Worm (Caenorhabditis elegans) whole organism, late embryonic: ENCODE data around the gene syx-3.
A peak's percentile ranks its signal among the peaks of the same experiment; 100 is the strongest.

Experiments
- C08G9.2 ChIP-seq: sonication (generic microtip); optimal IDR thresholded peaks from 2 replicates; lab custom pipeline; 2016; ENCODE audit warnings: mild to moderate bottlenecking, missing genetic modification characterization, moderate library complexity, missing compliant biosample characterization
- C38D4.7 ChIP-seq: fragments of 200-800 bp; sonication (Bioruptor generic); optimal IDR thresholded peaks from 2 replicates; lab custom pipeline; 2018; ENCODE audit warnings: mild to moderate bottlenecking, missing genetic modification characterization, moderate library complexity, missing compliant biosample characterization
- K09A11.1 ChIP-seq: sonication (generic microtip); optimal IDR thresholded peaks from 2 replicates; lab custom pipeline; 2017; ENCODE audit warnings: antibody characterized with exemption, mild to moderate bottlenecking, missing genetic modification characterization, missing compliant biosample characterization; ENCODE audit not compliant: insufficient read depth
- ahr-1 ChIP-seq: sonication (generic microtip); optimal IDR thresholded peaks from 2 replicates; lab custom pipeline; 2016; ENCODE audit warnings: missing genetic modification characterization, missing compliant biosample characterization
- ama-1 ChIP-seq: fragments of 150-350 bp; optimal IDR thresholded peaks from 2 replicates; lab custom pipeline; 2014
- ceh-14 ChIP-seq: sonication (generic microtip); optimal IDR thresholded peaks from 2 replicates; lab custom pipeline; 2016; ENCODE audit warnings: missing genotype, missing genetic modification characterization, missing compliant biosample characterization
- ceh-18 ChIP-seq: sonication (generic microtip); optimal IDR thresholded peaks from 2 replicates; lab custom pipeline; 2016; ENCODE audit warnings: missing genetic modification characterization, missing compliant biosample characterization
- ceh-19 ChIP-seq: fragments of 200-800 bp; sonication (Bioruptor generic); optimal IDR thresholded peaks from 2 replicates; lab custom pipeline; 2018; ENCODE audit warnings: mild to moderate bottlenecking, missing genetic modification characterization, missing compliant biosample characterization
- ceh-2 ChIP-seq: sonication (generic microtip); optimal IDR thresholded peaks from 2 replicates; lab custom pipeline; 2016; ENCODE audit warnings: missing genotype, missing genetic modification characterization, missing compliant biosample characterization
- ceh-45 ChIP-seq: fragments of 200-800 bp; sonication (Bioruptor generic); IDR thresholded peaks from 2 replicates; pipeline ENCODE4 v1.3.6; 2022; ENCODE audit warnings: missing genetic modification reagents, missing genetic modification characterization, missing compliant biosample characterization
- ceh-48 ChIP-seq: sonication (generic microtip); optimal IDR thresholded peaks from 2 replicates; lab custom pipeline; 2016; ENCODE audit warnings: missing genetic modification characterization, inconsistent platforms, missing compliant biosample characterization
- ceh-6 ChIP-seq: fragments of 200-800 bp; sonication (Bioruptor generic); optimal IDR thresholded peaks from 2 replicates; lab custom pipeline; 2018; ENCODE audit warnings: mild to moderate bottlenecking, missing genetic modification characterization, missing compliant biosample characterization
- ceh-9 ChIP-seq: sonication (generic microtip); optimal IDR thresholded peaks from 2 replicates; lab custom pipeline; 2016; ENCODE audit warnings: mild to moderate bottlenecking, missing genetic modification characterization, inconsistent platforms, missing compliant biosample characterization
- dmd-4 ChIP-seq: sonication (generic microtip); optimal IDR thresholded peaks from 2 replicates; lab custom pipeline; 2016; ENCODE audit warnings: borderline replicate concordance, missing genetic modification characterization, missing compliant biosample characterization
- elt-2 ChIP-seq: sonication (generic microtip); optimal IDR thresholded peaks from 2 replicates; lab custom pipeline; 2016; ENCODE audit warnings: missing genetic modification reagents, missing genetic modification characterization, missing compliant biosample characterization
- eyg-1 ChIP-seq: sonication (generic microtip); optimal IDR thresholded peaks from 2 replicates; lab custom pipeline; 2016; ENCODE audit warnings: missing genotype, missing genetic modification characterization, missing compliant biosample characterization
- fkh-10 ChIP-seq: fragments of 150-350 bp; optimal IDR thresholded peaks from 2 replicates; lab custom pipeline; 2014; ENCODE audit warnings: missing biosample characterization, missing genetic modification reagents, missing genetic modification characterization
- fkh-6 ChIP-seq: sonication (generic microtip); optimal IDR thresholded peaks from 2 replicates; lab custom pipeline; 2016; ENCODE audit warnings: missing genetic modification characterization, missing compliant biosample characterization
- hlh-13 ChIP-seq: fragments of 200-800 bp; sonication (Bioruptor generic); optimal IDR thresholded peaks from 2 replicates; lab custom pipeline; 2018; ENCODE audit warnings: mild to moderate bottlenecking, missing genetic modification characterization, missing compliant biosample characterization
- hlh-6 ChIP-seq: sonication (generic microtip); optimal IDR thresholded peaks from 2 replicates; lab custom pipeline; 2016; ENCODE audit warnings: missing genotype, missing genetic modification characterization, missing compliant biosample characterization
- mec-3 ChIP-seq: sonication (generic microtip); optimal IDR thresholded peaks from 2 replicates; lab custom pipeline; 2016; ENCODE audit warnings: borderline replicate concordance, missing genetic modification characterization, missing compliant biosample characterization
- nfya-1 ChIP-seq: sonication (generic microtip); optimal IDR thresholded peaks from 2 replicates; lab custom pipeline; 2017; ENCODE audit warnings: missing genetic modification characterization, mild to moderate bottlenecking, missing compliant biosample characterization, antibody characterized with exemption, moderate library complexity
- nhr-11 ChIP-seq: fragments of 150-350 bp; optimal IDR thresholded peaks from 2 replicates; lab custom pipeline; 2014; ENCODE audit warnings: missing biosample characterization, missing genetic modification characterization
- nhr-232 ChIP-seq: sonication (generic microtip); optimal IDR thresholded peaks from 2 replicates; lab custom pipeline; 2016; ENCODE audit warnings: missing genetic modification characterization, missing compliant biosample characterization
- npax-4 ChIP-seq: sonication (generic microtip); optimal IDR thresholded peaks from 2 replicates; lab custom pipeline; 2016; ENCODE audit warnings: missing genetic modification characterization, missing compliant biosample characterization
- pag-3 ChIP-seq: sonication (generic microtip); optimal IDR thresholded peaks from 2 replicates; lab custom pipeline; 2016; ENCODE audit warnings: missing compliant biosample characterization, missing genetic modification characterization, borderline replicate concordance
- pha-2 ChIP-seq: sonication (generic microtip); optimal IDR thresholded peaks from 2 replicates; lab custom pipeline; 2017; ENCODE audit warnings: mild to moderate bottlenecking, missing genetic modification characterization, missing compliant biosample characterization
- pha-4 ChIP-seq: fragments of 150-350 bp; optimal IDR thresholded peaks from 2 replicates; lab custom pipeline; 2018; ENCODE audit warnings: missing biosample characterization, missing genetic modification reagents, missing genetic modification characterization
- pqm-1 ChIP-seq: sonication (generic microtip); optimal IDR thresholded peaks from 2 replicates; lab custom pipeline; 2016; ENCODE audit warnings: missing genetic modification characterization, missing compliant biosample characterization
- pros-1 ChIP-seq: fragments of 150-350 bp; optimal IDR thresholded peaks from 2 replicates; lab custom pipeline; 2014; ENCODE audit warnings: missing biosample characterization, missing genetic modification reagents, missing genetic modification characterization
- rnt-1 ChIP-seq: sonication (generic microtip); optimal IDR thresholded peaks from 2 replicates; lab custom pipeline; 2016; ENCODE audit warnings: missing genetic modification characterization, missing compliant biosample characterization
- sdc-2 ChIP-seq: sonication (generic microtip); optimal IDR thresholded peaks from 2 replicates; lab custom pipeline; 2016; ENCODE audit warnings: missing genotype, missing genetic modification characterization, missing compliant biosample characterization
- sox-2 ChIP-seq: fragments of 200-800 bp; sonication (Bioruptor generic); IDR thresholded peaks from 2 replicates; pipeline ENCODE4 v1.3.6; 2022; ENCODE audit warnings: missing genetic modification reagents, missing genetic modification characterization, missing compliant biosample characterization
- sox-4 ChIP-seq: sonication (generic microtip); optimal IDR thresholded peaks from 2 replicates; lab custom pipeline; 2017; ENCODE audit warnings: mild to moderate bottlenecking, missing genetic modification characterization, inconsistent platforms, missing compliant biosample characterization
- syd-9 ChIP-seq: sonication (generic microtip); optimal IDR thresholded peaks from 2 replicates; lab custom pipeline; 2016; ENCODE audit warnings: mild to moderate bottlenecking, missing genetic modification characterization, moderate library complexity, missing compliant biosample characterization
- tbx-2 ChIP-seq: sonication (generic microtip); optimal IDR thresholded peaks from 2 replicates; lab custom pipeline; 2016; ENCODE audit warnings: missing genetic modification characterization, missing compliant biosample characterization
- tbx-7 ChIP-seq: sonication (generic microtip); optimal IDR thresholded peaks from 2 replicates; lab custom pipeline; 2016; ENCODE audit warnings: missing genotype, missing genetic modification characterization, missing compliant biosample characterization
- ttx-3 ChIP-seq: sonication (generic microtip); optimal IDR thresholded peaks from 2 replicates; lab custom pipeline; 2016; ENCODE audit warnings: missing genetic modification reagents, missing genetic modification characterization, missing compliant biosample characterization
- unc-3 ChIP-seq, 2 experiments: fragments of 200-800 bp in 1 of 2; sonication (Bioruptor generic) in 1 of 2; sonication (generic microtip) in 1 of 2; conservative IDR thresholded peaks in 1 of 2; optimal IDR thresholded peaks in 1 of 2; 2 replicates each; pipeline versions ENCODE4 v1.3.6 to Lab custom; 2016 to 2022; ENCODE audit warnings: missing compliant biosample characterization in 2 of 2, missing genetic modification characterization in 2 of 2, missing genetic modification reagents in 1 of 2
- unc-42 ChIP-seq: sonication (generic microtip); optimal IDR thresholded peaks from 2 replicates; lab custom pipeline; 2016; ENCODE audit warnings: missing genotype, missing genetic modification characterization, missing compliant biosample characterization
- unc-55 ChIP-seq: sonication (generic microtip); optimal IDR thresholded peaks from 2 replicates; lab custom pipeline; 2017; ENCODE audit warnings: missing biosample characterization, missing genetic modification reagents, missing genetic modification characterization
- unc-86 ChIP-seq: sonication (generic microtip); optimal IDR thresholded peaks from 2 replicates; lab custom pipeline; 2016; ENCODE audit warnings: missing genetic modification characterization, missing compliant biosample characterization
- zip-5 ChIP-seq: sonication (generic microtip); optimal IDR thresholded peaks from 2 replicates; lab custom pipeline; 2016; ENCODE audit warnings: missing genetic modification characterization, missing compliant biosample characterization
- ztf-16 ChIP-seq: sonication (generic microtip); optimal IDR thresholded peaks from 2 replicates; lab custom pipeline; 2017; ENCODE audit warnings: missing genetic modification characterization, missing compliant biosample characterization

syx-3 gene

DNA sequence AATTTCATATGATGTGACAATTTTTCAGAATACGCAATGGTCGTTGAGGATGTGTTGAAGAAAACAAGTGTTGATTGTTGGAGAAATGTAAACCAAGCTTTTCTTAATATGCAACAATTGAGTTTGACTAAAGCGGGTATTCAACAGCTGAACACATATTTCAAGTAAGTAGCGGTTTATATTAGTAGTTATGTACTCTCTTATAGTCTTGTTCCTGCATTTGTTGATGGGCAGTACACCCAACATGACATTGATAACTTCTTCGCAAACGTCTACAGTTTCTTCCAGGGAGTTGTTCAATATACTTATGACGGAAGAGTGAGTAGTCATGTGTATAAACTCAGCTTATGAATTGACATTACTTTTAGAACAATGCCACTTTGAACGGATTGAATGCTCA lies 18.1 kb upstream of the syx-3 start:
- TF ChIP-seq ceh-48 (tag; lab: Kevin White, UChicago) (no peak), pros-1 (tag; lab: Kevin White, UChicago) (no peak), sox-2 (GFP tag; lab: Robert Waterston, UW) (no peak), unc-86 (tag; lab: Kevin White, UChicago) (no peak), dmd-4 (tag; lab: Kevin White, UChicago) (no peak), ahr-1 (tag; lab: Kevin White, UChicago) (no peak), ceh-19 (GFP tag; lab: Kevin White, UChicago) (no peak), elt-2 (tag; lab: Kevin White, UChicago) (no peak), ceh-18 (tag; lab: Kevin White, UChicago) (no peak), hlh-6 (tag; lab: Kevin White, UChicago) (no peak), unc-3 (GFP tag; conservative IDR thresholded peaks at IDR 0.05; lab: Robert Waterston, UW) (no peak), unc-3 (tag; optimal IDR thresholded peaks at IDR 0.05; lab: Kevin White, UChicago) (no peak), rnt-1 (no peak), sox-4 (no peak)
- TF ChIP-seq, all 69 proteins: peak for 0

ce11 chrX:5335368-5335767 lies 13.5 kb upstream of the syx-3 start, which contains the start of gene C26B9.6:
C26B9.6 (minus strand) TSS chrX:5335468.
- TF ChIP-seq mec-3 (tag; lab: Kevin White, UChicago) (no peak), ceh-18 (tag; lab: Kevin White, UChicago) (no peak), ztf-16 (no peak), npax-4 (no peak), tbx-7 (tag; lab: Kevin White, UChicago) (no peak), sox-2 (GFP tag; lab: Robert Waterston, UW) (no peak), unc-55 (no peak), unc-3 (GFP tag; conservative IDR thresholded peaks at IDR 0.05; lab: Robert Waterston, UW) (no peak), unc-3 (tag; optimal IDR thresholded peaks at IDR 0.05; lab: Kevin White, UChicago) (no peak), elt-2 (tag; lab: Kevin White, UChicago) (no peak), ama-1 (lab: Kevin White, UChicago) (no peak), ttx-3 (no peak), ceh-9 (tag; lab: Kevin White, UChicago) (no peak), C08G9.2 (tag; lab: Kevin White, UChicago) (no peak), sdc-2 (tag; lab: Kevin White, UChicago) (no peak), pha-2 (no peak), nfya-1 (tag; lab: Kevin White, UChicago) (no peak)
- TF ChIP-seq, all 69 proteins: peak for 0

DNA sequence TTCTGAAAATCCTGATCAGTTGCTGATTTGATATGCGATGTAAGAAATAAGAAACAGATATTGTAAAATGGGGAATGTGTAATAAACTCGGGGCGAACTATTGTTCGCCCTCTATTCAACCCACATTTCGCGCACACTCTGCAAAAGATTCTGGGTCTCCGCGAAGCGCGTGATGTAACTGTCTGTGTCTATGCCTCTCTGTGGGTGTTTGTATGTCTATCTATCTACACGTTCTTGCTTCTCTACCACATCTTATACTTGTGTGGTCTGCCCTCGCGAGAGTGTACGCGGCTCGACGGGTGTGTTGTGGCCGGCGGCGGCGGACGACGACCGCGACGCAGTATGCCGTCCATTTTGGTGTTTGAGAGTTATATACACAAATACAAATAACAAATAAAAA lies 12.4 kb upstream of the syx-3 start:
- TF ChIP-seq dmd-4 (tag; lab: Kevin White, UChicago) (peak; percentile 56), eyg-1 (tag; lab: Kevin White, UChicago) (no peak), ceh-6 (GFP tag; lab: Kevin White, UChicago) (no peak), pag-3 (tag; lab: Kevin White, UChicago) (no peak), pros-1 (tag; lab: Kevin White, UChicago) (peak; percentile 75), nfya-1 (tag; lab: Kevin White, UChicago) (peak; percentile 74), npax-4 (no peak), pqm-1 (tag; lab: Kevin White, UChicago) (no peak), unc-42 (tag; lab: Kevin White, UChicago) (no peak), ceh-2 (tag; lab: Kevin White, UChicago) (peak; percentile 34), elt-2 (tag; lab: Kevin White, UChicago) (peak; percentile 71), hlh-13 (GFP tag; lab: Kevin White, UChicago) (no peak), rnt-1 (peak; percentile 81), C08G9.2 (tag; lab: Kevin White, UChicago) (peak; percentile 12), nhr-11 (tag; lab: Kevin White, UChicago) (no peak), pha-4 (no peak), pha-2 (peak; percentile 32), ama-1 (lab: Kevin White, UChicago) (no peak), unc-86 (tag; lab: Kevin White, UChicago) (peak; percentile 38), fkh-6 (tag; lab: Kevin White, UChicago) (no peak), unc-3 (GFP tag; conservative IDR thresholded peaks at IDR 0.05; lab: Robert Waterston, UW) (no peak), unc-3 (tag; optimal IDR thresholded peaks at IDR 0.05; lab: Kevin White, UChicago) (no peak), sox-4 (no peak), mec-3 (tag; lab: Kevin White, UChicago) (no peak), fkh-10 (GFP tag; lab: Kevin White, UChicago) (no peak), tbx-2 (tag; lab: Kevin White, UChicago) (peak; percentile 77), zip-5 (no peak), nhr-232 (no peak), ceh-19 (GFP tag; lab: Kevin White, UChicago) (no peak), K09A11.1 (tag; lab: Kevin White, UChicago) (no peak), ceh-45 (GFP tag; lab: Robert Waterston, UW) (no peak), hlh-6 (tag; lab: Kevin White, UChicago) (no peak), sox-2 (GFP tag; lab: Robert Waterston, UW) (peak; percentile 26; the same call in 1 of the 2 replicates), sdc-2 (tag; lab: Kevin White, UChicago) (peak; percentile 53), ceh-48 (tag; lab: Kevin White, UChicago) (no peak), C38D4.7 (GFP tag; lab: Kevin White, UChicago) (no peak), syd-9 (no peak), ceh-14 (tag; lab: Kevin White, UChicago) (no peak)
